Worm (Caenorhabditis elegans): ENCODE data around the gene C17H11.6.
A peak's percentile ranks its signal among the peaks of the same experiment; 100 is the strongest.
"Not testable (repeated sequence)": the region's sequence is repeated elsewhere in the genome, so short reads cannot be mapped to it uniquely, and the experiment has no call there.

C17H11.6 gene

ce11 chrX:8204475-8204874 lies 891 bp upstream of the C17H11.6 start:
- no peak for TF ChIP-seq mbf-1 (tag; optimal IDR thresholded peaks at IDR 0.05)
- TF ChIP-seq crh-2 (tag; optimal IDR thresholded peaks at IDR 0.05), result no peak
- no peak for TF ChIP-seq unc-55 (GFP tag; optimal IDR thresholded peaks at IDR 0.05)
- no peak for TF ChIP-seq Y55F3AM.14 (GFP tag; optimal IDR thresholded peaks at IDR 0.05)
- TF ChIP-seq ztf-11 (tag; optimal IDR thresholded peaks at IDR 0.05), result no peak
- TF ChIP-seq nhr-6 (tag; optimal IDR thresholded peaks at IDR 0.05), result no peak
- TF ChIP-seq nhr-77 (tag; optimal IDR thresholded peaks at IDR 0.05), result no peak
- no peak for TF ChIP-seq peb-1 (tag; optimal IDR thresholded peaks at IDR 0.05)
- TF ChIP-seq ama-1 (optimal IDR thresholded peaks at IDR 0.05), result no peak
- no peak for TF ChIP-seq lin-39 (tag; optimal IDR thresholded peaks at IDR 0.05)
- TF ChIP-seq lin-13 (GFP tag; optimal IDR thresholded peaks at IDR 0.05), result no peak
- no peak for TF ChIP-seq gmeb-1 (tag; optimal IDR thresholded peaks at IDR 0.05)
- no peak for TF ChIP-seq fos-1 (tag; optimal IDR thresholded peaks at IDR 0.05)
- no peak for TF ChIP-seq mab-5 (tag; optimal IDR thresholded peaks at IDR 0.05)

- TF ChIP-seq sma-3 (GFP tag; optimal IDR thresholded peaks at IDR 0.05) (no peak), nhr-25 (tag; optimal IDR thresholded peaks at IDR 0.05) (peak; percentile 8), nhr-129 (tag; optimal IDR thresholded peaks at IDR 0.05) (no peak)
These were observed 2.4 kb downstream of the C17H11.6 start for ce11 chrX:8201210-8201609.

DNA sequence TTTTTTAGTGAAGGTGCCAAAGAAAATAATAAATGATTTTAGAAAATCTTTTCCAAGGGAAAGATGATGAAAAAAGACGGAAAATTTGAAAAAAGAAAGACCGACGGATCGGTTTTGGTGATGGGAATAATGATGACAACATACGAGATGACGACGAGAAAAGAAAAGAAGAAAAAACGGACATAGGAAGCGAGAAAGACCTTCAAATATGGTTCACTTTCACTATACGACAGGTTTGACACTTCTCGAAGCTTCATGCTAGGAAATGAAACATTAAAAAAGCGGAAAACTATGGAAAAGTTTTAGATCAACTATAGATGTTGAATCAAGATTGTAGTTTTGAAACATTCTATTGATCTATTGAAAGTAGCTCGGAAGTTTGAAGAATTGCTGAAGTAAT lies 3.4 kb downstream of the C17H11.6 start:
- TF ChIP-seq aly-2 (tag; optimal IDR thresholded peaks at IDR 0.05), result no peak
- peak; percentile 84 for TF ChIP-seq blmp-1 (tag; optimal IDR thresholded peaks at IDR 0.05; ENCODE audit: insufficient read depth)
- peak; percentile 2 for TF ChIP-seq sem-4 (tag; optimal IDR thresholded peaks at IDR 0.05)

- peak; percentile 28 for TF ChIP-seq crh-2 (tag; optimal IDR thresholded peaks at IDR 0.05)
- TF ChIP-seq lin-11 (tag; optimal IDR thresholded peaks at IDR 0.05), result no peak
These were observed 10.4 kb downstream of the C17H11.6 start for ce11 chrX:8193213-8193612.

DNA sequence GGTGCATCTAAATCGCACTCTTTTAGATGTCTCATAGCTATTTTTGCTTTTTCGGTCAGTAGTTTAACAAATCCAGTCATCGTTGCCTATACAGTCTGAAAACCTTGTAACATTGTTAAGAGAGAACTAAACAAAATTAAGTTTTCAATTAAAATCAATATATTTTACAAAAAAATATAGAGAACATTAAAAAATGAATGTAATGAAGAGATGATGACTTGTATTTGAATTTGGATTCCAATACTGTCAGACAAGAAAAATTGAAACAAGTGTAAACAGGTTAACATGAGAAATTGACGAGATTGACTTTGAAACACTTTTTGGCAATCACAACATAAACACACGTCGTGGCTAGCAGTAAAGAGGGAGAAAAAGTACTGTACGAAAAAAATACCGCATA lies 18.5 kb downstream of the C17H11.6 start, which contains the start of gene C17H11.5:
Gene C17H11.5 (minus strand): TSS at position 101 of the 400 bp plus-strand sequence.
- no peak for TF ChIP-seq unc-62 (GFP tag; optimal IDR thresholded peaks at IDR 0.05)
- no peak for TF ChIP-seq R02D3.7 (tag; optimal IDR thresholded peaks at IDR 0.05)
- TF ChIP-seq F13H6.1 (tag; optimal IDR thresholded peaks at IDR 0.05), result no peak
- TF ChIP-seq peb-1 (tag; optimal IDR thresholded peaks at IDR 0.05), result no peak
- no peak for TF ChIP-seq lin-11 (tag; optimal IDR thresholded peaks at IDR 0.05)
- TF ChIP-seq nhr-23 (tag; optimal IDR thresholded peaks at IDR 0.05), result no peak
- no peak for TF ChIP-seq blmp-1 (tag; optimal IDR thresholded peaks at IDR 0.05; ENCODE audit: insufficient read depth)
- no peak for TF ChIP-seq nhr-11 (tag; optimal IDR thresholded peaks at IDR 0.05)
- TF ChIP-seq mab-5 (tag; optimal IDR thresholded peaks at IDR 0.05), result no peak
- no peak for TF ChIP-seq unc-39 (tag; optimal IDR thresholded peaks at IDR 0.05)
- no peak for TF ChIP-seq gmeb-1 (tag; optimal IDR thresholded peaks at IDR 0.05)
- no peak for TF ChIP-seq C34F6.9 (tag; optimal IDR thresholded peaks at IDR 0.05)
- no peak for TF ChIP-seq crh-2 (tag; optimal IDR thresholded peaks at IDR 0.05)
- no peak for TF ChIP-seq sma-3 (GFP tag; optimal IDR thresholded peaks at IDR 0.05)
- no peak for TF ChIP-seq ceh-82 (tag; optimal IDR thresholded peaks at IDR 0.05)
- no peak for TF ChIP-seq elt-3 (tag; optimal IDR thresholded peaks at IDR 0.05)
- no peak for TF ChIP-seq unc-55 (GFP tag; optimal IDR thresholded peaks at IDR 0.05)
- no peak for TF ChIP-seq lin-39 (tag; optimal IDR thresholded peaks at IDR 0.05)
- TF ChIP-seq nhr-21 (tag; optimal IDR thresholded peaks at IDR 0.05), result no peak
- no peak for TF ChIP-seq mdl-1 (tag; optimal IDR thresholded peaks at IDR 0.05)

DNA sequence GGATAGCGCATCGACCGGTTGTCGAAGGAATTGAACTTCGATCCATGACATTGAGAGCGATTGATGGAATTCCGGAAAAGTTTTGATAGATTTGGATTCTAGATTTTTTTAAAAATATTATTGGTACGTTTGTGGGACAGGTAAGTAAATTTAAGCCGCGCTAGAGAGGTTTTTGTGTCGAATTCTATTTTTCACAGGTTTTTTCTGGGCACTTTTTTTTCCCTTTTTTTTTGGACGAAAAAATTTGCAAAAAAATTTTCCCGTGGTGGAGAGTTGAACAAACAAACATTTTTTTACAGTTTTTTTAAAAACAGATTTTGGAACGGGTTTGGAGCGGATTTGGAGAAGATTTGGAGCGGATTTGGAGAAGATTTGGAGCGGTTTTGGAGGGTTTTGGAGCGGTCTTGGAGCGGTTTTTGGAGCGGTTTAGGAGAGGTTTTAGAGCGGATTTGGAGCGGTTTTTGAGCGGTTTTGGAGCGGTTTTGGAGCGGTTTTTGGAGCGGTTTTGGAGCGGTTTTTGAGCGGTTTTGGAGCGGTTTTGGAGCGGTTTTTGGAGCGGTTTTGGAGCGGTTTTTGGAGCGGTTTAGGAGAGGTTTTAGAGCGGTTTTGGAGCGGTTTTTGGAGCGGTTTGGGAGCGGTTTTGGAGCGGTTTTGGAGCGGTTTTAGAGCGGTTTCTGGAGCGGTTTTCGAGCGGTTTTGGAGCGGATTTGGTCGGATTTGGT lies 21.8 kb downstream of the C17H11.6 start, which contains the start of gene C17H11.4:
Gene C17H11.4 (minus strand): TSS at position 51 of the 722 bp plus-strand sequence.
- not testable (repeated sequence) for TF ChIP-seq blmp-1 (tag; optimal IDR thresholded peaks at IDR 0.05; ENCODE audit: insufficient read depth); mab-5 (tag; optimal IDR thresholded peaks at IDR 0.05); nhr-25 (tag; optimal IDR thresholded peaks at IDR 0.05)

All from whole organism, L2 larva.